Fruit fly (Drosophila melanogaster) whole organism: ENCODE measurements around the gene Ada2a.
A peak's percentile ranks its signal among the peaks of the same experiment; 100 is the strongest.

Experiments
- CG8478 ChIP-seq: fragments of >200 bp; optimal IDR thresholded peaks from 2 replicates; lab custom pipeline; 2018; ENCODE audit warnings: inconsistent platforms
- Dll ChIP-seq: fragments of >200 bp; optimal IDR thresholded peaks from 2 replicates; lab custom pipeline; 2017
- EcR ChIP-seq, 2 experiments: fragments of >200 bp; optimal IDR thresholded peaks; 2 replicates each; lab custom pipeline; 2017; ENCODE audit warnings: missing biosample characterization in 2 of 2, missing genetic modification characterization in 2 of 2, missing genetic modification reagents in 2 of 2
- pan ChIP-seq: fragments of >200 bp; optimal IDR thresholded peaks from 2 replicates; lab custom pipeline; 2017
- psq ChIP-seq: fragments of >200 bp; optimal IDR thresholded peaks from 2 replicates; lab custom pipeline; 2017
- usp ChIP-seq: fragments of >200 bp; optimal IDR thresholded peaks from 2 replicates; lab custom pipeline; 2017; ENCODE audit warnings: missing biosample characterization, missing genetic modification characterization, mixed read lengths

The Ada2a gene

dm6 chr3R:18267489-18267888 is 12.2 kb upstream of the Ada2a start, which contains the start of gene CG18599:
Gene CG18599, plus strand, starts transcription at chr3R:18267789.
- TF ChIP-seq Dll: no peak
- TF ChIP-seq EcR (GFP tag; optimal IDR thresholded peaks at IDR 0.05; lab: Kevin White, UChicago): no peak

- TF ChIP-seq psq: no peak
- TF ChIP-seq usp (GFP tag; lab: Kevin White, UChicago): no peak
- TF ChIP-seq CG8478: no peak
- no peak for TF ChIP-seq pan (lab: Kevin White, UChicago)
- TF ChIP-seq Dll: no peak
- no peak for TF ChIP-seq EcR (GFP tag; optimal IDR thresholded peaks at IDR 0.05; lab: Kevin White, UChicago)
These were observed 11.4 kb upstream of the Ada2a start for dm6 chr3R:18266665-18267064.

DNA sequence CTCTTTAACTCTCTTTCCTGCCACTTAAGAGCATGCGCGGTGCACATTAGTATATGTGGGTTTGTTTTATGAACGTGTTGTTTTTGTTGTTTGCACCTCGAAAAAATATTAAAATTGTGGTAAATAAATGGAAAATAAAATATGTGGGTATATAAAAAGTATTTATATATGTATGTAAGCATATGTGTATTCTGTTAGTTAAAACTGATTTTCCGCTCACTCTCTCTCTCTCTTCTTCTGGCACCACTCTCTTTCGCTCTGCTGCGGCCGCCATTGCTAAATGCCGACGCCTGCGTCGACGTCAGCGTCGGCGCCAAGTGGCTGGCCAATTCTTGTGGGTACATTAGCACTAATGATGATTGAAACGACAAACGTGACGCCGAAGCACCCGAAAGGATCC is 10.0 kb upstream of the Ada2a start:
- no peak for TF ChIP-seq psq

DNA sequence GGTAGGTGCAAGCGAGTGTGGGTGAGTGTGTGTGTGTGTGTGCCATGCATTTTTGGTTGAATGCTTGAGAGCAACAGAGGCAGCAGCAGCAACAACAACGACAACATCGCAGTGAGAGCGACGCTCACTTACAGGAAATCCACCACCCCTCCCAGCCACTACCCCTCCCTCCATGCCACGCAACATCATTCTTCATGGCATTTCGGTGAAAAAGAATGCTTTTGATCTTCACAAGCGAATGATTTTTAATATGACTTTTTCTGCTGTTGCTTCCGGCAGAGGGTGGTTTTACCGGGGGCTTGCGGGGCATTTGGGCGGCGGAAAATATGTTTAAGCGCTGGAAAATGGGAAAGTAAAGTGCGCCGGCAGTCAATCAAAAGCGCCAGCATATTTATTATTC is 6.3 kb upstream of the Ada2a start:
- TF ChIP-seq psq (no peak), usp (GFP tag; lab: Kevin White, UChicago) (no peak), Dll (no peak), CG8478 (no peak), pan (lab: Kevin White, UChicago) (no peak), EcR (GFP tag; optimal IDR thresholded peaks at IDR 0.05; lab: Kevin White, UChicago) (no peak)

- TF ChIP-seq pan (lab: Kevin White, UChicago) (no peak), EcR (GFP tag; optimal IDR thresholded peaks at IDR 0.05; lab: Kevin White, UChicago) (no peak), usp (GFP tag; lab: Kevin White, UChicago) (no peak), CG8478 (no peak), Dll (no peak)
These were observed 4.7 kb upstream of the Ada2a start for dm6 chr3R:18260016-18260415.

DNA sequence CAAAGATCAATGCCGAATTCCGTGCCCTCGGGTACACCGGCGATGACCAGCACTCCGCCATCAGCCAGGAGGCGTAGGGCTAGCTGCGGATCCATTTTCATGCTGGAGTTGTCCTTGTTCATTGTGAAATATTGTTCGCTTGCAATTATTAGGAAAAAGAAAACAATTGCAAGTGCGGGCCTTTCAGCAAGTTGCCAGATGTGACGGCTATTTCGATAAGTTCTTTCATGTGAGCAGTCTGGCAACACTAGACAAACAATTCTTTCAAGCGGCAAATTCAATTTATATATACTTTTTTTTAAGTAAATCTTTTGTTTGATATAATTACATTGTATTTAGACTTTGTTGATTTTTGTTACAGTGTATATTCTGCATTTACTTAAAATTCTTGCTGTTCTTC is 2.7 kb downstream of the Ada2a start, which contains the start of gene CG12320:
TSS of gene CG12320 (minus strand) at position 157 of the 400 bp plus-strand sequence.
- TF ChIP-seq Dll: no peak
- TF ChIP-seq pan (lab: Kevin White, UChicago): no peak
- TF ChIP-seq psq: no peak
- no peak for TF ChIP-seq EcR (GFP tag; optimal IDR thresholded peaks at IDR 0.05; lab: Kevin White, UChicago)
- no peak for TF ChIP-seq CG8478
- no peak for TF ChIP-seq usp (GFP tag; lab: Kevin White, UChicago)

DNA sequence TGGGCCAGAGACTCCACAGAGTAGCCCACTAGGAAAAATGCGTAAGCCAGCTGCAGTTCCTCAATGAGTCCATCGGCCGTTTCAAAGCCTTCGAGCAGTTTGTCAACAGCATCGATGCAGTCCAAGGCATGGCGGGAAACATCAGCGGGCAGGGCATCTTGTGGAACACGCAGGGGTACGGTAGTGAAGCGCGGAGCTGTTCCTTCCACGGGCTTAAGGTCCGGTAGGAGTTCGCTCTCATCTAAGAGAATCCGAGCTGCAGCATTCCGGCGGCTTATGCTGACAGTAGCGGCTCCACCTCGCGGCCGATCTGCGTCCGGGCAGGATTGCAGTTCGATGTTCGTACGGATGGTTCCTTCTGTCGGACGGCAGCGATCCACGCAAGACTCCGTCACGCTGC is 3.4 kb downstream of the Ada2a start:
- TF ChIP-seq usp (GFP tag; lab: Kevin White, UChicago) (no peak), Dll (no peak), pan (lab: Kevin White, UChicago) (no peak), EcR (GFP tag; optimal IDR thresholded peaks at IDR 0.05; lab: Kevin White, UChicago) (no peak), CG8478 (no peak), psq (no peak)

DNA sequence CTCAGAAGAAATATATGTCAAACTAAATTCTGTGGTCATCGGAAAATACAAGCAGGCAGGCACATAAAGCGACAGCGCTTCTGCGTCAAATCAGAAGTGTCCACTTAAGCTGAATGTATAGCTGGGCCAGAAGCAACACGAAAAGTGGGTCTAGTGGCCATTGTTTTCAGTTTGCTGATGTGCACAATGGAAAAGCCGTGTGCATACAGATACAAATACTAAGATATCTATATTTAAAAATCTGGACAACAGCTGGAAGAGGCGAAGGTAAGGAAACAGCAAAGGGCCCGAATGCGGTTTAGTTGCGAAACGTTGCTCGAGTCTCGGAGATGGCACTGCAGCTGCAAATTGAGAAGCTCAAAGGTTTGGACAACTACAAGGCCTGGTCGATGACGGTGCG is 4.5 kb downstream of the Ada2a start, which contains the start of gene CG18598:
TSS of gene CG18598 (plus strand) at position 301 of the 400 bp plus-strand sequence.
- TF ChIP-seq psq: no peak
- no peak for TF ChIP-seq usp (GFP tag; lab: Kevin White, UChicago)
- TF ChIP-seq pan (lab: Kevin White, UChicago): no peak

- TF ChIP-seq usp (GFP tag; lab: Kevin White, UChicago) (no peak), psq (no peak), EcR (GFP tag; optimal IDR thresholded peaks at IDR 0.05; lab: Kevin White, UChicago) (no peak), CG8478 (no peak), pan (lab: Kevin White, UChicago) (no peak), Dll (no peak)
These were observed 6.0 kb downstream of the Ada2a start for dm6 chr3R:18249268-18249667.

- TF ChIP-seq CG8478 (no peak), usp (GFP tag; lab: Kevin White, UChicago) (no peak), psq (no peak), pan (lab: Kevin White, UChicago) (no peak), EcR (GFP tag; optimal IDR thresholded peaks at IDR 0.05; lab: Kevin White, UChicago) (no peak), Dll (no peak)
These were observed 9.2 kb downstream of the Ada2a start for dm6 chr3R:18246041-18246440.

DNA sequence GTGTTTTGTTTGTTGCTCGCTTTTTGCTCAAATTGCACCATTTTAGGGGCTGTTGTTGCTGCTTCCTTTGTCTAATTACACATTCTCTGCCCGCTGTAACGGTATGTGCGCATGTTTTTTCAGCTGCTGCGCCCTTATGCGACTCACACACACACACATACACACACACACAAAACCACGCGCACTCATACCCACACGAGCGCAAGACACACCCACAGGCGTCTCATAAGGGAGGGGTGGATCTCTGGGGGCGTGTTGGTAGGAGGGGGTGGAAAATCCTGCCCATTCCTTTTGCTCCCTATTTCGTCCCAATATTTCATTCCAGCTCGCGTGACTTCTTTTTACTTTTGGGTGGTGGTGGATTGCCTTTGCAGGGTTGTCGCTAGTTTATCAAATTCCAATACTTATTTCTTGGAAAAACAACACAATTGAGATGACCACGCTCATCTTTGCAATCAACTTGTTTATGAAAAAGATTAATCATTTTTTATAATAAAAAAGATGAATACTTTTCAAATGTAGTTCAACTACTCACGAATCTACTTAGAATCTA is 10.2 kb downstream of the Ada2a start:
- TF ChIP-seq pan (lab: Kevin White, UChicago): no peak
- TF ChIP-seq EcR (GFP tag; optimal IDR thresholded peaks at IDR 0.05; lab: Kevin White, UChicago): no peak
- TF ChIP-seq usp (GFP tag; lab: Kevin White, UChicago): no peak
- TF ChIP-seq CG8478: no peak

DNA sequence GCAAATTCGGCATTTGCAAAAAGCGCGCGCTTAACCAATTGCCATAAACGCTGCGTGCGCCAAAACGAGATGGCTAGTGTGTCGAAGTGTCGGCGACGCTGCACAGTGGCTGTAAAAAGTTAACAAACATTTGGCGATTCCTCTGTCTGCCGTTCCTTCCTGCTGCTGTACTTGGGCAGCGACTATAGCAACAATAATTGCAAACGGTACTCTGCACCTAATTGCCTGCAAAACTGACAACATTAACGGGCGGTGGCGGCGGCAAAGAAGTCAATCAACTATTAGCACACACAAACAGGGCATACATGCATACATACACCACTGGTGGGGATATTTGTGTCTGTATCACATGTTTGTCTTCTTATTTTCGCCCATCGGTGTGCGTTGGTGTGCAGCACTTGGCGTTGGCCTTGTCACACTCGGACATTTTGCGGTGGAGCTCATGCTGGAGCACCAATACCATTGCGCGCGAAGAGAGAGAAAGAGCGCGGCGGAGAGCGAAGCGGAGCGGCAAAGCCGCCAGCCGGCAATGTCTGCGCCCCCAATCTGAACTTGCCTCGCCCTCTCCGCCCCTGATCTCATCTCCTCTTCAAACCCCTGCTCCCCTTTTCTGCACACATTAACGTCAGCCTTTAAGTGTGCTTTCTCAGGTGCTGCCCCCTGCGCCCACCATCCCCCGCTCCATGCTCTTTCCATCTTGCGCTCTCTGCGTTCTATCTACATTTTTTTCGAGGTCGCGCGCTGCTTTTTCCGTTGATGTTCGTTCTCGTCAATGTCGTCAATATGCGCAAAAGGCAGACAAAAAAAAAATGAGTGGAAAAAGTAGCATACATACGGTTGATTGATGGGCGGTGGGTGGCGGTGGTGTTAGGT is 10.9 kb downstream of the Ada2a start:
- peak; percentile 93 for TF ChIP-seq Dll
- TF ChIP-seq EcR (GFP tag; optimal IDR thresholded peaks at IDR 0.05; lab: Kevin White, UChicago): peak in 1 of 2 experiments; percentile 79
- no peak for TF ChIP-seq psq
- no peak for TF ChIP-seq pan (lab: Kevin White, UChicago)
- peak; percentile 89 for TF ChIP-seq CG8478

DNA sequence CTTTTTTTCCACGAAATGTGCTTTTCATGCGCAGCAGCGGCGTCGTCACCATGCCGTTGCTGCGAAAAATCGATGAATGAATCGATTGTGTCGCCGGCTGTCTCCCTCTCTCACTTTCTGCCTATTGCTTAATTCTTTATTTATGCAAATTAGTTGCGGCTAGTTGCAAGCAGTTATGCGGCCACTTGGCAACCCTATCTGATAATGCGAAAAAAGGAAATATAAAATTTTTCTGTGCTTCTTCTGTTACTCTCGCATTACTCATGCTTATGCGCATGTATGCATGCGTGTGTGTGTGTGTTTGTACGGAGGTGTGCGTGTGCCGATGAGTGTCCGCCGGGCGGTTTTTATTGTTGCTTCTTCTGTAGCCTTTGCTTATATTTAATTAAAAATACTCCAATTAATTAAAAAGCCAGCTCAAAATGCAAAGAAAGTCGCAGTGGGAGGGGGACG is 11.5 kb downstream of the Ada2a start:
- TF ChIP-seq EcR (GFP tag; optimal IDR thresholded peaks at IDR 0.05; lab: Kevin White, UChicago): no peak
- TF ChIP-seq CG8478: no peak
- no peak for TF ChIP-seq Dll
- no peak for TF ChIP-seq pan (lab: Kevin White, UChicago)
- no peak for TF ChIP-seq psq
- TF ChIP-seq usp (GFP tag; lab: Kevin White, UChicago): no peak
